Worm (Caenorhabditis elegans): ENCODE data around the gene srr-8.

DNA sequence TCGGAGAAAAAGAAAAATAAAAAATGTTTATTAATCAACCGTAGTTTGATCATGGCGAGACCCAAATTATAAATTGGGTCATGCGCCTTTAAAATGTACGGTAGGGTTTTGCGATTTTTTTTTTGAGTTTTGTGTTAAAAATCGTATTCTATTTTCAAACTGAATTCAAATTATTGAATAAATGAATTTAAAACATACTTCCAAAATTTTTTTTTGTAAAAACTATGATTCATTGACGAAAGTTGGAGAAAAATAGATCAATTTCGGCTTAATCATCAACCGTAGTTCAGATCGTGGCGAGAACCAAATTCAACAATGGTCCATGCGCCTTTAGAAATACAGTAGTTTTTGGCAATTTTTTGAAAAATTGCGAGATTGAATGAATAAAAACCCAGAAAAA, 37.9 kb upstream of the srr-8 start:
- no peak for TF ChIP-seq unc-55 (GFP tag; optimal IDR thresholded peaks at IDR 0.05)
- TF ChIP-seq nhr-11 (tag; optimal IDR thresholded peaks at IDR 0.05): no peak
- no peak for TF ChIP-seq sox-2 (GFP tag; IDR thresholded peaks at IDR 0.05)
- TF ChIP-seq ama-1 (optimal IDR thresholded peaks at IDR 0.05): no peak
- TF ChIP-seq ceh-18 (tag; optimal IDR thresholded peaks at IDR 0.05): no peak
- TF ChIP-seq C08G9.2 (tag; optimal IDR thresholded peaks at IDR 0.05): no peak
- TF ChIP-seq elt-4 (tag; optimal IDR thresholded peaks at IDR 0.05): no peak
- no peak for TF ChIP-seq pha-4 (tag; optimal IDR thresholded peaks at IDR 0.05)
- TF ChIP-seq fkh-10 (GFP tag; optimal IDR thresholded peaks at IDR 0.05): no peak
- no peak for TF ChIP-seq tbx-7 (tag; optimal IDR thresholded peaks at IDR 0.05)
- no peak for TF ChIP-seq hlh-30 (tag; optimal IDR thresholded peaks at IDR 0.05; ENCODE audit: insufficient read depth)
- no peak for TF ChIP-seq che-1 (tag; optimal IDR thresholded peaks at IDR 0.05)
- TF ChIP-seq pag-3 (tag; optimal IDR thresholded peaks at IDR 0.05; ENCODE audit: borderline replicate concordance): no peak
- no peak for TF ChIP-seq unc-42 (tag; optimal IDR thresholded peaks at IDR 0.05)

All from whole organism, late embryonic.